Fruit fly (Drosophila melanogaster) whole organism, adult: ENCODE results near the gene Doc1.

Experiments used
- CG11617 ChIP-seq: fragments of 200-800 bp; sonication (Bioruptor generic); optimal IDR thresholded peaks from 2 replicates; lab custom pipeline; 2017; ENCODE audit warnings: mild to moderate bottlenecking, missing biosample characterization, missing genetic modification reagents, missing genetic modification characterization
- CG12768 ChIP-seq: fragments of 200-800 bp; sonication (Bioruptor generic); optimal IDR thresholded peaks from 2 replicates; lab custom pipeline; 2017; ENCODE audit warnings: missing biosample characterization, missing genetic modification characterization, mild to moderate bottlenecking, moderate library complexity, missing genetic modification reagents
- CG14711 ChIP-seq: fragments of 200-800 bp; sonication (Bioruptor generic); optimal IDR thresholded peaks from 2 replicates; lab custom pipeline; 2018; ENCODE audit warnings: missing biosample characterization, mild to moderate bottlenecking, missing genetic modification characterization, moderate library complexity
- CG1620 ChIP-seq: fragments of 200-800 bp; sonication (Bioruptor generic); optimal IDR thresholded peaks from 2 replicates; lab custom pipeline; 2016; ENCODE audit warnings: missing biosample characterization, missing genetic modification characterization
- CG33017 ChIP-seq: fragments of 200-800 bp; sonication (Bioruptor generic); optimal IDR thresholded peaks from 2 replicates; lab custom pipeline; 2018; ENCODE audit warnings: missing biosample characterization, mild to moderate bottlenecking, missing genetic modification characterization, moderate library complexity
- CG5204 ChIP-seq: fragments of 200-800 bp; sonication (Bioruptor generic); optimal IDR thresholded peaks from 2 replicates; lab custom pipeline; 2016; ENCODE audit warnings: missing biosample characterization, missing genetic modification characterization
- CG7045 ChIP-seq: fragments of 200-800 bp; sonication (Bioruptor generic); optimal IDR thresholded peaks from 2 replicates; lab custom pipeline; 2017; ENCODE audit warnings: missing biosample characterization, mild to moderate bottlenecking, missing genetic modification characterization
- CG7101 ChIP-seq: fragments of 200-800 bp; sonication (Bioruptor generic); optimal IDR thresholded peaks from 2 replicates; lab custom pipeline; 2018; ENCODE audit warnings: missing biosample characterization, mild to moderate bottlenecking, missing genetic modification characterization, moderate library complexity
- Clk ChIP-seq: fragments of 200-800 bp; sonication (Bioruptor generic); optimal IDR thresholded peaks from 2 replicates; lab custom pipeline; 2017; ENCODE audit warnings: missing biosample characterization, missing genetic modification characterization
- Crg-1 ChIP-seq: fragments of 200-800 bp; sonication (Bioruptor generic); optimal IDR thresholded peaks from 2 replicates; lab custom pipeline; 2016; ENCODE audit warnings: missing biosample characterization, missing genetic modification characterization
- Hr96 ChIP-seq: fragments of 200-800 bp; sonication (Bioruptor generic); optimal IDR thresholded peaks from 2 replicates; lab custom pipeline; 2016; ENCODE audit warnings: missing biosample characterization, missing genetic modification characterization
- Mnt ChIP-seq: fragments of 200-800 bp; sonication (Bioruptor generic); optimal IDR thresholded peaks from 2 replicates; lab custom pipeline; 2016; ENCODE audit warnings: missing biosample characterization, mild to moderate bottlenecking, missing genetic modification characterization
- bab1 ChIP-seq: fragments of 200-800 bp; sonication (Bioruptor generic); optimal IDR thresholded peaks from 3 replicates; lab custom pipeline; 2019; ENCODE audit warnings: missing biosample characterization, mild to moderate bottlenecking, missing genetic modification characterization, moderate library complexity
- cic ChIP-seq: fragments of 200-800 bp; sonication (Bioruptor generic); optimal IDR thresholded peaks from 2 replicates; lab custom pipeline; 2017; ENCODE audit warnings: missing biosample characterization, mild to moderate bottlenecking, missing genetic modification characterization, moderate library complexity
- cnc ChIP-seq, 2 experiments: fragments of >200 bp; optimal IDR thresholded peaks; 2 replicates each; lab custom pipeline; 2017
- kay ChIP-seq: fragments of 200-800 bp; sonication (Bioruptor generic); peaks from one replicate; lab custom pipeline; 2016; ENCODE audit warnings: missing biosample characterization, missing genetic modification characterization, borderline replicate concordance
- ovo ChIP-seq: fragments of 200-800 bp; sonication (Bioruptor generic); optimal IDR thresholded peaks from 2 replicates; lab custom pipeline; 2016; ENCODE audit warnings: missing biosample characterization, missing genetic modification characterization
- pad ChIP-seq: fragments of 200-800 bp; sonication (Bioruptor generic); optimal IDR thresholded peaks from 3 replicates; lab custom pipeline; 2017; ENCODE audit warnings: missing biosample characterization, missing genetic modification characterization, mild to moderate bottlenecking, moderate library complexity, missing genetic modification reagents
- tj ChIP-seq: fragments of 200-800 bp; sonication (Bioruptor generic); optimal IDR thresholded peaks from 3 replicates; lab custom pipeline; 2017; ENCODE audit warnings: missing biosample characterization, mild to moderate bottlenecking, missing genetic modification characterization, moderate library complexity
- toe ChIP-seq: fragments of 200-800 bp; sonication (Bioruptor generic); optimal IDR thresholded peaks from 2 replicates; lab custom pipeline; 2016; ENCODE audit warnings: missing biosample characterization, missing genetic modification characterization

Doc1 gene

dm6 chr3L:9003369-9003768 lies 37.8 kb upstream of the Doc1 start:
- no peak for TF ChIP-seq toe (GFP tag; lab: Kevin White, UChicago)
- TF ChIP-seq Clk, result no peak
- TF ChIP-seq ovo (GFP tag; lab: Kevin White, UChicago), result no peak
- TF ChIP-seq CG1620 (GFP tag; lab: Kevin White, UChicago), result no peak
- TF ChIP-seq pad (GFP tag; lab: Kevin White, UChicago), result no peak

dm6 chr3L:9004788-9005246 lies 36.4 kb upstream of the Doc1 start, which contains the start of gene Doc3:
Gene Doc3, plus strand, starts transcription at chr3L:9005196.
- TF ChIP-seq cnc (optimal IDR thresholded peaks at IDR 0.05; lab: Kevin White, UChicago) (no peak), CG5204 (no peak), Clk (no peak), cic (GFP tag; lab: Kevin White, UChicago) (no peak), bab1 (GFP tag; lab: Kevin White, UChicago) (no peak), tj (GFP tag; lab: Kevin White, UChicago) (no peak), Crg-1 (no peak), toe (GFP tag; lab: Kevin White, UChicago) (no peak), CG33017 (tag; lab: Kevin White, UChicago) (no peak), Hr96 (GFP tag; lab: Kevin White, UChicago) (no peak), CG14711 (tag; lab: Kevin White, UChicago) (no peak), CG7045 (GFP tag; lab: Kevin White, UChicago) (no peak), Mnt (GFP tag; lab: Kevin White, UChicago) (no peak), pad (GFP tag; lab: Kevin White, UChicago) (no peak), kay (GFP tag; lab: Kevin White, UChicago) (no peak)

- no peak for TF ChIP-seq CG5204
- TF ChIP-seq CG7101 (tag; lab: Kevin White, UChicago), result no peak
- TF ChIP-seq CG33017 (tag; lab: Kevin White, UChicago), result no peak
- no peak for TF ChIP-seq bab1 (GFP tag; lab: Kevin White, UChicago)
Observed at dm6 chr3L:9009738-9010137, 31.4 kb upstream of the Doc1 start, which contains the start of gene CG5194. Gene CG5194, minus strand, starts transcription at chr3L:9009838.

- TF ChIP-seq CG11617 (GFP tag; lab: Kevin White, UChicago) (no peak), Hr96 (GFP tag; lab: Kevin White, UChicago) (no peak), kay (GFP tag; lab: Kevin White, UChicago) (no peak), CG12768 (GFP tag; lab: Kevin White, UChicago) (no peak), CG33017 (tag; lab: Kevin White, UChicago) (no peak)
Observed at dm6 chr3L:9011485-9012389, 29.4 kb upstream of the Doc1 start.

dm6 chr3L:9013745-9014144 lies 27.4 kb upstream of the Doc1 start:
- TF ChIP-seq bab1 (GFP tag; lab: Kevin White, UChicago), result no peak
- no peak for TF ChIP-seq Clk
- TF ChIP-seq CG5204, result no peak
- TF ChIP-seq pad (GFP tag; lab: Kevin White, UChicago), result no peak
- no peak for TF ChIP-seq cnc (optimal IDR thresholded peaks at IDR 0.05; lab: Kevin White, UChicago)
- TF ChIP-seq kay (GFP tag; lab: Kevin White, UChicago), result no peak
- TF ChIP-seq cic (GFP tag; lab: Kevin White, UChicago), result no peak
- TF ChIP-seq CG7045 (GFP tag; lab: Kevin White, UChicago), result no peak
- TF ChIP-seq Mnt (GFP tag; lab: Kevin White, UChicago), result no peak
- TF ChIP-seq Crg-1, result no peak
- TF ChIP-seq ovo (GFP tag; lab: Kevin White, UChicago), result no peak

dm6 chr3L:9017414-9017813 lies 23.8 kb upstream of the Doc1 start:
- TF ChIP-seq kay (GFP tag; lab: Kevin White, UChicago) (no peak), Clk (no peak), tj (GFP tag; lab: Kevin White, UChicago) (no peak), bab1 (GFP tag; lab: Kevin White, UChicago) (no peak)

- TF ChIP-seq Mnt (GFP tag; lab: Kevin White, UChicago) (no peak), Clk (no peak), CG7101 (tag; lab: Kevin White, UChicago) (no peak)
Observed at dm6 chr3L:9019196-9019662, 21.9 kb upstream of the Doc1 start, which contains the start of gene Doc2. Gene Doc2, minus strand, starts transcription at chr3L:9019246.
